Fruit fly (Drosophila melanogaster): ENCODE data around the gene CG4598.
A peak's percentile ranks its signal among the peaks of the same experiment; 100 is the strongest.

The CG4598 gene

dm6 chr2L:9887856-9888269, 30.6 kb upstream of the CG4598 start, which contains the start of gene Fkbp59 (continued):
- TF ChIP-seq Med (GFP tag) (peak; percentile 64), CG17186 (GFP tag; optimal IDR thresholded peaks at IDR 0.05) (peak; percentile 76), ac (GFP tag; optimal IDR thresholded peaks at IDR 0.05) (no peak), dm (GFP tag; optimal IDR thresholded peaks at IDR 0.05) (peak; percentile 66), CG14965 (GFP tag; optimal IDR thresholded peaks at IDR 0.05; ENCODE audit: borderline replicate concordance) (no peak), sqz (GFP tag; optimal IDR thresholded peaks at IDR 0.05) (no peak), pita (GFP tag; optimal IDR thresholded peaks at IDR 0.05) (peak; percentile 88), CG1024 (GFP tag; IDR thresholded peaks at IDR 0.05) (no peak), CG7839 (tag; optimal IDR thresholded peaks at IDR 0.05) (peak; percentile 15), CG31365 (tag; optimal IDR thresholded peaks at IDR 0.05) (peak; percentile 19), gfzf (GFP tag; optimal IDR thresholded peaks at IDR 0.05) (peak; percentile 85), gce (GFP tag; IDR thresholded peaks at IDR 0.05) (no peak), fu2 (GFP tag; optimal IDR thresholded peaks at IDR 0.05) (no peak), abd-A (tag; optimal IDR thresholded peaks at IDR 0.05) (peak; percentile 63), CG2712 (tag; optimal IDR thresholded peaks at IDR 0.05) (peak; percentile 51), Xbp1 (GFP tag; optimal IDR thresholded peaks at IDR 0.05) (peak; percentile 40), knrl (GFP tag; IDR thresholded peaks at IDR 0.05; ENCODE audit: partially characterized antibody) (peak; percentile 77), CG1603 (tag; optimal IDR thresholded peaks at IDR 0.05) (peak; percentile 63), Dbx (GFP tag; IDR thresholded peaks at IDR 0.05) (peak; percentile 49), Hsf (GFP tag; optimal IDR thresholded peaks at IDR 0.05) (peak; percentile 17), sd (tag; optimal IDR thresholded peaks at IDR 0.05) (peak; percentile 55), CG4617 (GFP tag; optimal IDR thresholded peaks at IDR 0.05; ENCODE audit: borderline replicate concordance) (peak; percentile 22), CG6791 (GFP tag; IDR thresholded peaks at IDR 0.05; ENCODE audit: partially characterized antibody) (peak; percentile 94), Scr (GFP tag; IDR thresholded peaks at IDR 0.05; ENCODE audit: partially characterized antibody) (peak; percentile 76), CG15514 (GFP tag; optimal IDR thresholded peaks at IDR 0.05) (peak; percentile 33), nmo (GFP tag; optimal IDR thresholded peaks at IDR 0.05) (peak; percentile 17), Deaf1 (tag; optimal IDR thresholded peaks at IDR 0.05) (peak; percentile 6), CG13287 (GFP tag; IDR thresholded peaks at IDR 0.05; ENCODE audit: partially characterized antibody) (peak; percentile 82), Rfx (GFP tag; IDR thresholded peaks at IDR 0.05) (peak; percentile 59), stwl (tag; optimal IDR thresholded peaks at IDR 0.05) (peak; percentile 73), fd96Cb (tag; optimal IDR thresholded peaks at IDR 0.05) (no peak), Bgb (GFP tag; IDR thresholded peaks at IDR 0.05; ENCODE audit: partially characterized antibody) (peak; percentile 97), lilli (GFP tag; optimal IDR thresholded peaks at IDR 0.05) (peak; percentile 18), zfh1 (GFP tag; IDR thresholded peaks at IDR 0.05) (peak; percentile 14; the same call in 1 of the 3 replicates), CG9797 (GFP tag; optimal IDR thresholded peaks at IDR 0.05) (peak; percentile 63), CrebB (tag; optimal IDR thresholded peaks at IDR 0.05) (peak; percentile 20), Fer3 (tag; optimal IDR thresholded peaks at IDR 0.05) (no peak), E2f2 (GFP tag; IDR thresholded peaks at IDR 0.05) (peak; percentile 54), CG2120 (GFP tag; optimal IDR thresholded peaks at IDR 0.05) (no peak), CG18262 (tag; optimal IDR thresholded peaks at IDR 0.05) (no peak), bbx (GFP tag; IDR thresholded peaks at IDR 0.05; ENCODE audit: partially characterized antibody) (peak; percentile 82), Lhr (GFP tag; optimal IDR thresholded peaks at IDR 0.05) (peak; percentile 58), ato (GFP tag; IDR thresholded peaks at IDR 0.05; ENCODE audit: partially characterized antibody) (peak; percentile 92), CG16813 (GFP tag; IDR thresholded peaks at IDR 0.05; ENCODE audit: partially characterized antibody) (peak; percentile 55), toy (GFP tag; IDR thresholded peaks at IDR 0.05) (no peak), hb (GFP tag; IDR thresholded peaks at IDR 0.05; ENCODE audit: partially characterized antibody) (peak; percentile 94), CG9932 (GFP tag; IDR thresholded peaks at IDR 0.05) (no peak), CG11696 (GFP tag; IDR thresholded peaks at IDR 0.05) (no peak), chinmo (GFP tag; IDR thresholded peaks at IDR 0.05; ENCODE audit: partially characterized antibody) (0 out of 4 replicates have a peak, but pooled peaks have one; percentile 46)

Measured in whole organism, embryonic.